Fruit fly (Drosophila melanogaster) Kc167 (cell line): ENCODE results near the gene DCTN6-p27.

Experiments
- Myc ChIP-seq: fragments of >200 bp; optimal IDR thresholded peaks from 2 replicates; lab custom pipeline; 2017; ENCODE audit warnings: missing external identifiers
- Sin3A ChIP-seq: fragments of >200 bp; optimal IDR thresholded peaks from 2 replicates; lab custom pipeline; 2018; ENCODE audit warnings: missing external identifiers
- h ChIP-seq: fragments of >200 bp; optimal IDR thresholded peaks from 3 replicates; lab custom pipeline; 2018; ENCODE audit warnings: missing external identifiers
- insv ChIP-seq: fragments of >200 bp; optimal IDR thresholded peaks from 3 replicates; lab custom pipeline; 2018; ENCODE audit warnings: missing external identifiers
- psq ChIP-seq: fragments of >200 bp; optimal IDR thresholded peaks from 2 replicates; lab custom pipeline; 2017; ENCODE audit warnings: missing external identifiers
- ttk ChIP-seq: sonication (Bioruptor generic); optimal IDR thresholded peaks from 2 replicates; lab custom pipeline; 2017; ENCODE audit warnings: missing external identifiers

The DCTN6-p27 gene

dm6 chr2L:19144115-19144514, 12.0 kb downstream of the DCTN6-p27 start:
- TF ChIP-seq Myc (lab: Kevin White, UChicago) (no peak), insv (lab: Kevin White, UChicago) (no peak), psq (lab: Kevin White, UChicago) (no peak), Sin3A (lab: Kevin White, UChicago) (no peak), h (lab: Kevin White, UChicago) (no peak), ttk (no peak)

dm6 chr2L:19146047-19146446, 13.9 kb downstream of the DCTN6-p27 start:
- TF ChIP-seq ttk (no peak), insv (lab: Kevin White, UChicago) (no peak), Myc (lab: Kevin White, UChicago) (no peak), Sin3A (lab: Kevin White, UChicago) (no peak), psq (lab: Kevin White, UChicago) (no peak), h (lab: Kevin White, UChicago) (no peak)

dm6 chr2L:19146645-19147044, 14.5 kb downstream of the DCTN6-p27 start:
- no peak for TF ChIP-seq insv (lab: Kevin White, UChicago)
- TF ChIP-seq psq (lab: Kevin White, UChicago): no peak
- no peak for TF ChIP-seq ttk
- no peak for TF ChIP-seq h (lab: Kevin White, UChicago)
- no peak for TF ChIP-seq Myc (lab: Kevin White, UChicago)
- no peak for TF ChIP-seq Sin3A (lab: Kevin White, UChicago)

- TF ChIP-seq Sin3A (lab: Kevin White, UChicago) (no peak), insv (lab: Kevin White, UChicago) (no peak), psq (lab: Kevin White, UChicago) (no peak), Myc (lab: Kevin White, UChicago) (no peak), ttk (no peak), h (lab: Kevin White, UChicago) (no peak)
These were observed 22.8 kb downstream of the DCTN6-p27 start for dm6 chr2L:19154893-19155389.

dm6 chr2L:19155937-19156736, 24.0 kb downstream of the DCTN6-p27 start:
- TF ChIP-seq Myc (lab: Kevin White, UChicago): no peak
- no peak for TF ChIP-seq insv (lab: Kevin White, UChicago)
- TF ChIP-seq h (lab: Kevin White, UChicago): no peak

- TF ChIP-seq ttk: no peak
- no peak for TF ChIP-seq Myc (lab: Kevin White, UChicago)
- no peak for TF ChIP-seq insv (lab: Kevin White, UChicago)
- no peak for TF ChIP-seq Sin3A (lab: Kevin White, UChicago)
- no peak for TF ChIP-seq psq (lab: Kevin White, UChicago)
- TF ChIP-seq h (lab: Kevin White, UChicago): no peak
These were observed 24.7 kb downstream of the DCTN6-p27 start for dm6 chr2L:19156737-19157287.

dm6 chr2L:19158005-19158666, 26.0 kb downstream of the DCTN6-p27 start:
- TF ChIP-seq insv (lab: Kevin White, UChicago) (no peak), psq (lab: Kevin White, UChicago) (no peak), Sin3A (lab: Kevin White, UChicago) (no peak), Myc (lab: Kevin White, UChicago) (no peak)

- no peak for TF ChIP-seq ttk
- no peak for TF ChIP-seq psq (lab: Kevin White, UChicago)
- no peak for TF ChIP-seq Myc (lab: Kevin White, UChicago)
- TF ChIP-seq h (lab: Kevin White, UChicago): no peak
- no peak for TF ChIP-seq Sin3A (lab: Kevin White, UChicago)
- TF ChIP-seq insv (lab: Kevin White, UChicago): no peak
These were observed 26.8 kb downstream of the DCTN6-p27 start for dm6 chr2L:19158679-19159551.

- TF ChIP-seq h (lab: Kevin White, UChicago) (no peak), Sin3A (lab: Kevin White, UChicago) (no peak), ttk (no peak), insv (lab: Kevin White, UChicago) (no peak), Myc (lab: Kevin White, UChicago) (no peak), psq (lab: Kevin White, UChicago) (no peak)
These were observed 27.7 kb downstream of the DCTN6-p27 start for dm6 chr2L:19159552-19160406.
